Worm (Caenorhabditis elegans) whole organism, L3 larva: Measurements from ENCODE around the gene lgc-18.
A peak's percentile ranks its signal among the peaks of the same experiment; 100 is the strongest.

ENCODE experiments used
- ZK546.5 ChIP-seq: sonication (generic microtip); optimal IDR thresholded peaks from 2 replicates; lab custom pipeline; 2017; ENCODE audit warnings: missing biosample characterization, missing genetic modification characterization
- aly-2 ChIP-seq: fragments of 150-350 bp; optimal IDR thresholded peaks from 2 replicates; lab custom pipeline; 2014; ENCODE audit warnings: missing biosample characterization, missing genetic modification characterization
- ceh-28 ChIP-seq: fragments of 150-350 bp; optimal IDR thresholded peaks from 2 replicates; lab custom pipeline; 2014; ENCODE audit warnings: missing biosample characterization, missing genetic modification reagents, missing genetic modification characterization
- egl-27 ChIP-seq: sonication (generic microtip); optimal IDR thresholded peaks from 4 replicates; lab custom pipeline; 2017; ENCODE audit warnings: missing biosample characterization, missing genetic modification reagents, missing genetic modification characterization
- egl-5 ChIP-seq: fragments of 150-350 bp; optimal IDR thresholded peaks from 2 replicates; lab custom pipeline; 2017; ENCODE audit warnings: missing biosample characterization, missing genetic modification reagents, missing genetic modification characterization, inconsistent platforms
- elt-1 ChIP-seq: fragments of 150-350 bp; optimal IDR thresholded peaks from 2 replicates; lab custom pipeline; 2014; ENCODE audit warnings: missing biosample characterization, missing genetic modification characterization
- elt-2 ChIP-seq: sonication (generic microtip); optimal IDR thresholded peaks from 2 replicates; lab custom pipeline; 2016; ENCODE audit warnings: missing genetic modification reagents, mild to moderate bottlenecking, missing genetic modification characterization, missing compliant biosample characterization
- elt-3 ChIP-seq, 3 experiments: fragments of 150-350 bp in 1 of 3; sonication (generic microtip) in 2 of 3; optimal IDR thresholded peaks; 2 replicates in 2 of 3; 4 replicates in 1 of 3; lab custom pipeline; 2014 to 2017; ENCODE audit warnings: missing biosample characterization in 3 of 3, missing genetic modification characterization in 3 of 3
- fkh-10 ChIP-seq: sonication (generic microtip); optimal IDR thresholded peaks from 2 replicates; lab custom pipeline; 2017; ENCODE audit warnings: missing biosample characterization, missing genetic modification reagents, missing genetic modification characterization
- fkh-2 ChIP-seq: fragments of 150-350 bp; optimal IDR thresholded peaks from 2 replicates; lab custom pipeline; 2014; ENCODE audit warnings: missing biosample characterization, missing genetic modification reagents, missing genetic modification characterization
- fos-1 ChIP-seq: fragments of 150-350 bp; optimal IDR thresholded peaks from 2 replicates; lab custom pipeline; 2014; ENCODE audit warnings: missing biosample characterization, missing genetic modification characterization
- hmg-11 ChIP-seq: sonication (generic microtip); optimal IDR thresholded peaks from 2 replicates; lab custom pipeline; 2016; ENCODE audit warnings: missing genetic modification characterization, missing compliant biosample characterization
- jun-1 ChIP-seq: fragments of 150-350 bp; optimal IDR thresholded peaks from 2 replicates; lab custom pipeline; 2014; ENCODE audit warnings: missing biosample characterization, missing genetic modification reagents, missing genetic modification characterization
- lin-15B ChIP-seq: fragments of 150-350 bp; optimal IDR thresholded peaks from 2 replicates; lab custom pipeline; 2014; ENCODE audit warnings: missing biosample characterization, missing genetic modification characterization
- lsy-12 ChIP-seq: sonication (generic microtip); optimal IDR thresholded peaks from 2 replicates; lab custom pipeline; 2016; ENCODE audit warnings: mild to moderate bottlenecking, missing genetic modification characterization, missing compliant biosample characterization
- mdl-1 ChIP-seq: fragments of 150-350 bp; optimal IDR thresholded peaks from 2 replicates; lab custom pipeline; 2014; ENCODE audit warnings: missing biosample characterization, missing genetic modification characterization
- nfya-1 ChIP-seq: sonication (generic microtip); optimal IDR thresholded peaks from 2 replicates; lab custom pipeline; 2017; ENCODE audit warnings: missing genetic modification characterization, mild to moderate bottlenecking, missing compliant biosample characterization, antibody characterized with exemption, moderate library complexity; ENCODE audit not compliant: insufficient read depth
- nhr-11 ChIP-seq: fragments of 150-350 bp; optimal IDR thresholded peaks from 2 replicates; lab custom pipeline; 2014; ENCODE audit warnings: missing biosample characterization, missing genetic modification characterization
- nhr-23 ChIP-seq: fragments of 150-350 bp; optimal IDR thresholded peaks from 2 replicates; lab custom pipeline; 2014; ENCODE audit warnings: missing biosample characterization, missing genetic modification reagents, missing genetic modification characterization
- nhr-25 ChIP-seq: sonication (generic microtip); optimal IDR thresholded peaks from 2 replicates; lab custom pipeline; 2017; ENCODE audit warnings: missing biosample characterization, missing genetic modification characterization
- nhr-43 ChIP-seq: sonication (generic microtip); optimal IDR thresholded peaks from 2 replicates; lab custom pipeline; 2016; ENCODE audit warnings: mild to moderate bottlenecking, missing genetic modification characterization, missing compliant biosample characterization; ENCODE audit not compliant: poor library complexity, severe bottlenecking
- nhr-67 ChIP-seq: fragments of 150-350 bp; optimal IDR thresholded peaks from 2 replicates; lab custom pipeline; 2014; ENCODE audit warnings: missing biosample characterization, missing genetic modification characterization
- pha-4 ChIP-seq: fragments of 150-350 bp; optimal IDR thresholded peaks from 2 replicates; lab custom pipeline; 2014; ENCODE audit warnings: missing biosample characterization, missing genetic modification reagents, missing genetic modification characterization
- pqm-1 ChIP-seq: fragments of 150-350 bp; optimal IDR thresholded peaks from 2 replicates; lab custom pipeline; 2017; ENCODE audit warnings: missing biosample characterization, missing genetic modification characterization, inconsistent platforms
- ztf-4 ChIP-seq: fragments of 150-350 bp; optimal IDR thresholded peaks from 2 replicates; lab custom pipeline; 2014; ENCODE audit warnings: missing biosample characterization, missing genetic modification characterization

lgc-18 gene

DNA sequence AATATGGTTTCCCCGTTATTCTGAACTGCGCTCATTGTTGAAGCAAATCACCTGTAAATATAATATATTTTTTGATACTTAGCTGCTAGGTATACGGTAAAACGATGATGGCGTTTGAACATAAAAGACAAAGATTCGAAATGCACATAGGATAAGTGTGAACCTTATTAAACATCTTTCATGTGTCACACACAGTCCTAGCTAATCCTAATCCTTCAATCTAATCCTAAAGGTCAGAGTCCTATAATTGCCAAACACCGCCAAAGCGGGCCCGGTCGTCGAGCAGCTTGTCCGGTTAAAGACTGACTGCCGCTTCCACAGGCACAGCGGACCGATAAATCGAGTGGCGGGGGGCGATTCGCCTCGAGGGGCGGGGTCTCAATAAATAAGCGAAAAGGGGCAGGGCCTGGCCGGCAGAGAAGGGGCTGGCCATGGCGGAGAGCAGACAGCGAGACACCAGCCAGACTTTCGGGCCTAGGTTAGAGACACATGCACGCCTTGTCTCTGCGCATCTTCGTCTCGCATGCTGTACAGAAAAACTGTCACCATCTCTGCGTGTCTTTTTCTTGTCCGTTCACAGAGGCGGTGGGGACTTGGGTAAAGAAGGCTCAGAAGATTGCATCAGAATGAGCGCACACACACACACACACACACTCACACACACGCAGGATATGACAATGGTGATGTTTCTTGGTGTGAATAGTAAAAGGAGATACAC is 46.4 kb downstream of the lgc-18 start, which contains the start of gene F57G12.1 (continued):
- TF ChIP-seq ceh-28 (tag; lab: Kevin White, UChicago) (peak; percentile 39), jun-1 (tag; lab: Kevin White, UChicago) (peak; percentile 36), nfya-1 (peak; percentile 90), nhr-43 (tag; lab: Kevin White, UChicago) (peak; percentile 37), fkh-10 (GFP tag; lab: Kevin White, UChicago) (peak; percentile 56), mdl-1 (tag; lab: Kevin White, UChicago) (peak; percentile 51), ZK546.5 (no peak)

DNA sequence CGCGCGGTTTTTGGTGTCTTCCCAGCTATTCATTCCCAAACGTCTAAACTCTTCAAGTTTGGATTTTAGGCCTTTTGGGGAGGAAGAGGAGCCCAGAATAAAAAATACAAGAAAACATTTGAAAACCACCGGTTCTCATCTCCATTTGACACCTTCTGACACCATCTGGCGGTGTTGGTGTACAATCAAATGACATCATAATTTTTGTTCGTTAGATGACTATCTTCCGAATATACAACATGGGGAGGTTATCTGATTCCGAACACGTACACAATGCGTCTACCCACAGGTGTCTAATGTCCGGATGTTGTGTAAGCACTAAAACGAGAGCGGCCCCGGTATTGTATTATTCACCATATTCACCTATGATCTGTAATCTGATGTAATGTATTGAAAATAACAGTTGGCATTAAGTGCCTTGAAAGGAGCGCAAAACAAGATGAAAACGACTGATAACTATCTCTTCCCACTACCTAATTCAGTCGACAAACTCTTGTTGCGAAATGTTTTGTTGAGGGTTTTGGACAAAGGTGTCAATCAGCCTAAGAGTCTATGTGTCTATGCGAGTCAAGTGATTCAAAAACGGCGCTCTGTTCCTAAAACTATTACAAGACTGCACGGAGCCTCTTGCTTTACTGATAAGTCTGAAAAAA is 47.2 kb downstream of the lgc-18 start:
- TF ChIP-seq pha-4 (tag; lab: Kevin White, UChicago): peak; percentile 9
- TF ChIP-seq nhr-23 (tag; lab: Kevin White, UChicago): no peak
- TF ChIP-seq nhr-11 (tag; lab: Kevin White, UChicago): no peak
- TF ChIP-seq lsy-12 (tag; lab: Kevin White, UChicago): no peak
- no peak for TF ChIP-seq aly-2 (tag; lab: Kevin White, UChicago)
- peak; percentile 46 for TF ChIP-seq jun-1 (tag; lab: Kevin White, UChicago)
- no peak for TF ChIP-seq egl-27 (tag; lab: Kevin White, UChicago)
- TF ChIP-seq fkh-2: no peak
- TF ChIP-seq nhr-43 (tag; lab: Kevin White, UChicago): no peak
- peak; percentile 70 for TF ChIP-seq pqm-1 (tag; lab: Kevin White, UChicago)
- TF ChIP-seq nhr-67 (tag; lab: Kevin White, UChicago): no peak
- TF ChIP-seq lin-15B (tag; lab: Kevin White, UChicago): no peak
- TF ChIP-seq elt-2 (tag; lab: Kevin White, UChicago): peak; percentile 94
- TF ChIP-seq elt-3 (tag; optimal IDR thresholded peaks at IDR 0.05; lab: Kevin White, UChicago): no peak
- peak; percentile 55 for TF ChIP-seq nhr-25 (tag; lab: Kevin White, UChicago)
- peak; percentile 90 for TF ChIP-seq elt-1 (tag; lab: Kevin White, UChicago)

DNA sequence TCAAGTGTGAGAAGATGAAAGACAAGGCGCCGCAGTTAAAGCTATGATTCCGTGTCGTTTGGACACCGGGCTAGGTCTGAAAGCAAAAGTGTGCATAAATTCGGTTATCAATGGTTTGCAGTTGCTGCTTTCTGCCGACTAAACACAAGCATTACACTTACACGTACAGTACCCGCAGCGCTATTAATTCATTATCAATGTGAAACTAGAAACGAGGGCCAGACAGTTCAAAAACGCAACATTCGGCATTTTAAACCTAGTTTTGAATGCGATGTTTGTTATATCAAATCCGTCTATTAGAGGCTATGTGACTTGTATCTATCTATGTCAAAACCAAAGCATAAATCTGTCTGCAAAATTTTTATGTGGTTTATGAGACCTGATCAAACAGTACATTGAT is 48.6 kb downstream of the lgc-18 start:
- TF ChIP-seq elt-2 (tag; lab: Kevin White, UChicago) (peak; percentile 40), fos-1 (tag; lab: Kevin White, UChicago) (no peak), pqm-1 (tag; lab: Kevin White, UChicago) (peak; percentile 35)
- TF ChIP-seq, all 47 proteins: peak for 2

DNA sequence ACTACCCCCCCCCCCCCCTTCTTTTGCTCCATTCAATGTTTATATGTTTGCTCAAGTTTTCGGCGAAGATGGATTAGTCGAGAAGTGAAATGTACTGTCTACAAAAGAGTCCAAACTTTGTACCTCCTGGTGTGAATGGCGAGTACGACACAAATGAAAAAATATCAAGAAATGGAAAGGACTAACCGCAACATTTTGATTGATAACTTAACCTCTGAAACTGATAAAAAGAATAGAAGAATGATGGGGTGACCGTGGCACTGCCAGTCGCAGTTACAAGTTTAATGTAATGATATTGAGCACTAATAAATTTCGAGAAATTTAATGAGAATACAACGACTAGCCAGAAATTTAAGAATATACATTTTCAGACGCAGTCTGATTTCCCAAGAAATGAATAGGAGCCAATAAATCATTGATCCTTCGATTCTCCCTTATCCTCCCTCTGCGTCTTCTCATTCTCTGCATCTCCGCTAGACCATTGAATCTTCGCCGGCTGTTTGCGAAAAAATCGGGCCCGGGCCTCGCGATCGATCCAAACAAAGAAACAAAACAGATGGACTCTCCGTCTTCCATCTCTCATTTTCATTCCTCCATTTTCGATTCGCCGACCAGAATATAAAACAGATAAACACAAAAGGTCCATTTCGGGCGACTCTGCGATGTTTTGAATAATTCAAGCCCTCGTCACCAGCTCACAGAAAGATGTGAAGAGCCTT is 49.4 kb downstream of the lgc-18 start:
- TF ChIP-seq hmg-11 (tag; lab: Kevin White, UChicago) (peak; percentile 5), nfya-1 (peak; percentile 11), elt-2 (tag; lab: Kevin White, UChicago) (peak; percentile 39), nhr-67 (tag; lab: Kevin White, UChicago) (no peak), pqm-1 (tag; lab: Kevin White, UChicago) (peak; percentile 41), pha-4 (tag; lab: Kevin White, UChicago) (peak; percentile 13), ztf-4 (tag; lab: Kevin White, UChicago) (no peak)

DNA sequence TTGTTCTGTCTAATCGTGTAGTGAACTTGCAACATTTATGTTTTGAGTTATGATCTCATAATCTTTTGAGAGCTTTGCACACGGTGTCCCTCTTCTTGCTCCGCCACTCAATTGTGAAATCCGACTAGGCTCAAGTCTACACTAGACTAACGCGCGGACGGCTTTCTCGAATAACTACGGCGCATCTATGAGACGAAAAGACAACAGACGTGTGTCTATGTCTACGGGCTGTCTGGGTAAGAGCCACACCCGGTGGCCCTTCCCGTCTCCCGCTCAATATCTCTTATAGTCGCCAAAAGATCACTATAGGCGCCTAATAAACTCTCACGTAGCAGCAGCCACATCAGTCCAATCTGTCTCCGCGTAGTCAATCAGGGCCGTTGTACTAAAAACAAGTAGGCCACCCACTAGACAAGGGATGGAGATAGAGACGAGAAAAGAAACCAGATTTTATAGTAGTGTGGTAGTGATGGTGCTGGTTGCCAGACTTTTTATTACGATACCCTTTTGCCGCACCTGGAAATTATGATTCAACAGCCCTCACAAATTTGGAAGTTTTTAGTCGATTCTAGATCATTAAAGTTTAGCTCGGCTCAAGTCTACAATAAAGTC is 50.4 kb downstream of the lgc-18 start:
- TF ChIP-seq nhr-23 (tag; lab: Kevin White, UChicago) (peak; percentile 47), nhr-67 (tag; lab: Kevin White, UChicago) (no peak), egl-5 (tag; lab: Kevin White, UChicago) (no peak), nhr-43 (tag; lab: Kevin White, UChicago) (peak; percentile 56), pqm-1 (tag; lab: Kevin White, UChicago) (no peak)
